Fruit fly (Drosophila melanogaster) whole organism, prepupa: ENCODE data around the gene CG46309.
A peak's percentile ranks its signal among the peaks of the same experiment; 100 is the strongest.

Source experiments
- Blimp-1 ChIP-seq: fragments of 200-800 bp; sonication (Bioruptor generic); optimal IDR thresholded peaks from 3 replicates; lab custom pipeline; 2017; ENCODE audit warnings: missing biosample characterization, missing genetic modification characterization, mild to moderate bottlenecking, moderate library complexity, missing genetic modification reagents
- CG10631 ChIP-seq: fragments of 200-800 bp; sonication (Bioruptor generic); optimal IDR thresholded peaks from 2 replicates; lab custom pipeline; 2016; ENCODE audit warnings: missing biosample characterization, missing genetic modification characterization
- CG11294 ChIP-seq: fragments of 200-800 bp; sonication (Bioruptor generic); IDR thresholded peaks from 2 replicates; pipeline ENCODE4 v1.3.6; 2022; ENCODE audit warnings: missing biosample characterization, missing genetic modification characterization
- CG11762 ChIP-seq: fragments of 200-800 bp; sonication (Bioruptor generic); optimal IDR thresholded peaks from 3 replicates; lab custom pipeline; 2016; ENCODE audit warnings: missing biosample characterization, missing genetic modification characterization; ENCODE audit not compliant: insufficient read depth
- CG11902 ChIP-seq: fragments of 200-800 bp; sonication (Bioruptor generic); optimal IDR thresholded peaks from 3 replicates; lab custom pipeline; 2016; ENCODE audit warnings: missing biosample characterization, missing genetic modification characterization
- CG15336 ChIP-seq: fragments of 200-800 bp; sonication (Bioruptor generic); IDR thresholded peaks from 2 replicates; pipeline ENCODE4 v1.3.6; 2022; ENCODE audit warnings: missing biosample characterization, missing genetic modification characterization
- CG3032 ChIP-seq: fragments of 200-800 bp; optimal IDR thresholded peaks from 2 replicates; lab custom pipeline; 2019; ENCODE audit warnings: missing biosample characterization, mild to moderate bottlenecking, missing genetic modification characterization, moderate library complexity
- CG34406 ChIP-seq: fragments of 200-800 bp; sonication (Bioruptor generic); optimal IDR thresholded peaks from 3 replicates; lab custom pipeline; 2016; ENCODE audit warnings: missing biosample characterization, missing genetic modification characterization
- CG3919 ChIP-seq: fragments of 200-800 bp; sonication (Bioruptor generic); optimal IDR thresholded peaks from 3 replicates; lab custom pipeline; 2016; ENCODE audit warnings: missing biosample characterization, missing genetic modification characterization
- CG4318 ChIP-seq: fragments of 200-800 bp; sonication (Bioruptor generic); optimal IDR thresholded peaks from 3 replicates; lab custom pipeline; 2017; ENCODE audit warnings: missing biosample characterization, mild to moderate bottlenecking, missing genetic modification characterization
- CG6276 ChIP-seq: fragments of 200-800 bp; sonication (Bioruptor generic); optimal IDR thresholded peaks from 2 replicates; lab custom pipeline; 2017; ENCODE audit warnings: missing biosample characterization, mild to moderate bottlenecking, missing genetic modification characterization
- CG6808 ChIP-seq: fragments of 200-800 bp; sonication (Bioruptor generic); optimal IDR thresholded peaks from 3 replicates; lab custom pipeline; 2017; ENCODE audit warnings: missing biosample characterization, missing genetic modification characterization, mild to moderate bottlenecking, moderate library complexity, missing genetic modification reagents
- CG6854 ChIP-seq: fragments of 200-800 bp; sonication (Bioruptor generic); optimal IDR thresholded peaks from 2 replicates; lab custom pipeline; 2017; ENCODE audit warnings: missing biosample characterization, mild to moderate bottlenecking, missing genetic modification characterization
- CG7368 ChIP-seq: fragments of 200-800 bp; sonication (Bioruptor generic); optimal IDR thresholded peaks from 3 replicates; lab custom pipeline; 2016; ENCODE audit warnings: missing biosample characterization, missing genetic modification characterization
- CG8119 ChIP-seq: fragments of 200-800 bp; sonication (Bioruptor generic); IDR thresholded peaks from 3 replicates; pipeline ENCODE4 v1.3.6; 2022; ENCODE audit warnings: missing biosample characterization, missing genetic modification characterization
- CG8319 ChIP-seq: fragments of 200-800 bp; sonication (Bioruptor generic); optimal IDR thresholded peaks from 3 replicates; lab custom pipeline; 2016; ENCODE audit warnings: missing biosample characterization, missing genetic modification characterization
- CG8632 ChIP-seq: fragments of 200-800 bp; sonication (Bioruptor generic); optimal IDR thresholded peaks from 3 replicates; lab custom pipeline; 2016; ENCODE audit warnings: missing biosample characterization, missing genetic modification characterization
- CG9139 ChIP-seq: fragments of 200-800 bp; sonication (Bioruptor generic); optimal IDR thresholded peaks from 3 replicates; lab custom pipeline; 2017; ENCODE audit warnings: missing biosample characterization, mild to moderate bottlenecking, missing genetic modification characterization
- Eip75B ChIP-seq: fragments of 200-800 bp; sonication (Bioruptor generic); optimal IDR thresholded peaks from 3 replicates; lab custom pipeline; 2016; ENCODE audit warnings: missing biosample characterization, missing genetic modification characterization
- Eip78C ChIP-seq: fragments of 200-800 bp; sonication (Bioruptor generic); peaks from one replicate; lab custom pipeline; 2016; ENCODE audit warnings: missing biosample characterization, missing genetic modification characterization
- Ets21C ChIP-seq: fragments of 200-800 bp; sonication (Bioruptor generic); optimal IDR thresholded peaks from 3 replicates; lab custom pipeline; 2016; ENCODE audit warnings: missing biosample characterization, missing genetic modification characterization
- Ets96B ChIP-seq: fragments of 200-800 bp; optimal IDR thresholded peaks from 2 replicates; lab custom pipeline; 2019; ENCODE audit warnings: missing biosample characterization, mild to moderate bottlenecking, missing genetic modification characterization, moderate library complexity
- Gug ChIP-seq: fragments of 200-800 bp; sonication (Bioruptor generic); IDR thresholded peaks from 2 replicates; pipeline ENCODE4 v1.3.6; 2022; ENCODE audit warnings: missing biosample characterization, missing genetic modification characterization
- Hr38 ChIP-seq: sonication (Bioruptor generic); optimal IDR thresholded peaks from 2 replicates; lab custom pipeline; 2016; ENCODE audit warnings: missing biosample characterization, missing genetic modification characterization
- Hr4 ChIP-seq: fragments of 200-800 bp; sonication (Bioruptor generic); optimal IDR thresholded peaks from 3 replicates; lab custom pipeline; 2016; ENCODE audit warnings: missing biosample characterization, missing genetic modification characterization
- Lpt ChIP-seq: fragments of 200-800 bp; sonication (Bioruptor generic); optimal IDR thresholded peaks from 3 replicates; lab custom pipeline; 2016; ENCODE audit warnings: missing biosample characterization, missing genetic modification characterization
- Sox14 ChIP-seq: fragments of 200-800 bp; sonication (Bioruptor generic); optimal IDR thresholded peaks from 3 replicates; lab custom pipeline; 2016; ENCODE audit warnings: missing biosample characterization, missing genetic modification characterization
- Sox15 ChIP-seq: fragments of 200-800 bp; sonication (Bioruptor generic); optimal IDR thresholded peaks from 3 replicates; lab custom pipeline; 2016; ENCODE audit warnings: missing biosample characterization, missing genetic modification characterization
- achi ChIP-seq: fragments of 200-800 bp; sonication (Bioruptor generic); optimal IDR thresholded peaks from 3 replicates; lab custom pipeline; 2016; ENCODE audit warnings: missing biosample characterization, missing genetic modification characterization
- cyc ChIP-seq: fragments of 200-800 bp; sonication (Bioruptor generic); optimal IDR thresholded peaks from 3 replicates; lab custom pipeline; 2016; ENCODE audit warnings: missing biosample characterization, missing genetic modification characterization
- dac ChIP-seq: fragments of 200-800 bp; sonication (Bioruptor generic); optimal IDR thresholded peaks from 2 replicates; lab custom pipeline; 2017; ENCODE audit warnings: missing biosample characterization, mild to moderate bottlenecking, missing genetic modification characterization
- dsx ChIP-seq: fragments of 200-800 bp; optimal IDR thresholded peaks from 3 replicates; lab custom pipeline; 2019; ENCODE audit warnings: missing biosample characterization, mild to moderate bottlenecking, missing genetic modification characterization, moderate library complexity; ENCODE audit not compliant: poor library complexity, severe bottlenecking
- esn ChIP-seq: fragments of 200-800 bp; sonication (Bioruptor generic); optimal IDR thresholded peaks from 2 replicates; lab custom pipeline; 2016; ENCODE audit warnings: missing biosample characterization, mild to moderate bottlenecking, missing genetic modification characterization, moderate library complexity
- fd59A ChIP-seq: fragments of 200-800 bp; sonication (Bioruptor generic); optimal IDR thresholded peaks from 2 replicates; lab custom pipeline; 2017; ENCODE audit warnings: missing biosample characterization, mild to moderate bottlenecking, missing genetic modification characterization, missing genetic modification reagents
- fkh ChIP-seq: fragments of 200-800 bp; sonication (Bioruptor generic); optimal IDR thresholded peaks from 3 replicates; lab custom pipeline; 2017; ENCODE audit warnings: missing biosample characterization, mild to moderate bottlenecking, missing genetic modification characterization, moderate library complexity
- net ChIP-seq: fragments of 200-800 bp; sonication (Bioruptor generic); optimal IDR thresholded peaks from 3 replicates; lab custom pipeline; 2016; ENCODE audit warnings: missing biosample characterization, missing genetic modification characterization
- salr ChIP-seq, 2 experiments: fragments of 200-800 bp; sonication (Bioruptor generic); optimal IDR thresholded peaks; 3 replicates each; lab custom pipeline; 2016 to 2018; ENCODE audit warnings: missing biosample characterization in 2 of 2, missing genetic modification characterization in 2 of 2, mild to moderate bottlenecking in 1 of 2
- spab ChIP-seq: fragments of 200-800 bp; sonication (Bioruptor generic); optimal IDR thresholded peaks from 2 replicates; lab custom pipeline; 2017; ENCODE audit warnings: missing biosample characterization, mild to moderate bottlenecking, missing genetic modification characterization, missing genetic modification reagents
- ss ChIP-seq, 2 experiments: fragments of 200-800 bp; sonication (Bioruptor generic); optimal IDR thresholded peaks; 2 replicates in 1 of 2; 3 replicates in 1 of 2; lab custom pipeline; 2017 to 2018; ENCODE audit warnings: mild to moderate bottlenecking in 2 of 2, missing biosample characterization in 2 of 2, missing genetic modification characterization in 2 of 2, moderate library complexity in 1 of 2
- svp ChIP-seq: fragments of 200-800 bp; sonication (Bioruptor generic); peaks from one replicate; lab custom pipeline; 2016; ENCODE audit warnings: missing biosample characterization, missing genetic modification characterization
- topi ChIP-seq: fragments of 200-800 bp; sonication (Bioruptor generic); optimal IDR thresholded peaks from 3 replicates; lab custom pipeline; 2016; ENCODE audit warnings: missing biosample characterization, missing genetic modification characterization
- vri ChIP-seq: fragments of 200-800 bp; sonication (Bioruptor generic); optimal IDR thresholded peaks from 3 replicates; lab custom pipeline; 2016; ENCODE audit warnings: missing biosample characterization, mild to moderate bottlenecking, missing genetic modification characterization

Gene CG46309

DNA sequence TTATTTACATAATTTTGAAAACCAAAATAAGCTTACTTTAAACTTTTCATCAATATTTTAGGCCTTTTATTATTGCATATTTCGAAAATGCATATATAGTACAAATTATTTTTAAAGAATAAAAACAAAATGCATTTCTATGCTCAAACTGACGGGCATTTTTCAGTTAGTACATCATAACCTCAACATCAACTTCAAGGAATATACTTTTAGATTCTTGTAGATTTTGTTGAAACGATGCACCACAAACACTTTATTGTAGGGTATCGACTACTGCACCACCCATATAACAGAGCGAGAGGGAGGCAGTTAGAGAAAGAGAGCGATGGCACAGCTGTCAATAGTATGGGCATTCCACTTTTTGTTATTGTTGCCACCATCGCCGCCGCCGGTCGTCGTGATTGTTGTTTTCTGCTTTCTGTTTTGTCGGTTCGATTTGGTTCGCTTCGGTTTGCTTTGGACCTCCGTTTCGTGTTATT, 28.2 kb upstream of the CG46309 start (continued):
- TF ChIP-seq CG8119 (GFP tag; lab: Robert Waterston, UW) (peak; percentile 94), Hr38 (GFP tag; lab: Kevin White, UChicago) (peak; percentile 35), Sox15 (peak; percentile 59), svp (GFP tag; lab: Kevin White, UChicago) (peak; percentile 79), topi (GFP tag; lab: Kevin White, UChicago) (peak; percentile 73), cyc (GFP tag; lab: Kevin White, UChicago) (peak; percentile 52), Hr4 (peak; percentile 98), net (peak; percentile 95), CG34406 (peak; percentile 78), vri (GFP tag; lab: Kevin White, UChicago) (peak; percentile 40), CG7368 (GFP tag; lab: Kevin White, UChicago) (peak; percentile 70), Ets21C (GFP tag; lab: Kevin White, UChicago) (peak; percentile 42), CG8632 (peak; percentile 79)

DNA sequence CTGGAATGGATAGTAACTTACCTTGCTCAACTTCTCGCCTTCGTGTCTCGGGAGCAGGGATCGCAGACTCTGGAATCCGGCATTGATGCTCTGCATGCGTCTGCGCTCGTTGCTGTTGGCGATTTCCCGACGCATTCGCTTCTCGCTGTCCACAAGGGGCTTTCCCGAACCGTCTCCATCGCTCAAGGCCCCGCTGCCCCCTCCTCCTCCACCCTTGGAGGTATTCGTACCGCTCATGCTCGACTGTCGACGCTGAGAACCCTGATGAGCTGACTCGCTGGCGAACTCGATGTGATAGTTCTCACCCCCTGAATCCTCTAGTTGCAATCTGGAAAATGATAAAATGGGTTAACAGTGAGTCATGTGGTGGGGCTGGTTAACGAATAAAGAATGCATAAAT, 27.3 kb upstream of the CG46309 start:
- TF ChIP-seq CG8632 (no peak), Eip78C (GFP tag; lab: Kevin White, UChicago) (peak; percentile 45)

DNA sequence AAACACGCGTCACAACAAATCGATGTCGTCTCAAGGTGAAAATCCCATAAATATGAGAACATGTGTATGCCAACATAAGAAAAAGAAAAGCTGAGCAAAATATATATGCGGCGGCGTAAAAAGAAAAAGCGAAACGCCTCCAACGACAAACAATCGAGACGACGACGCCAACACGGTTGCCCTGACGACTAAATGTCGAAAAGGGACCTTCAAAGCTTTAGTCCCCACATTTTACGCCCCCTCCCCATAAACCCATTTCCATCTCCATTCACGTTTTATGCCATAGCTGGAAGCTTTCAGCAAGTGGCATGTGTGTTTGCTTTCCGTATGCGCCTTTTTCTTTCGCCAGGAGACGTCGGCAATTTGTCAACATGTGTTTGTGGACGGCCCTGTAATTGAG, 26.3 kb upstream of the CG46309 start:
- TF ChIP-seq CG6854 (GFP tag; lab: Kevin White, UChicago) (no peak), cyc (GFP tag; lab: Kevin White, UChicago) (no peak), achi (GFP tag; lab: Kevin White, UChicago) (no peak), CG11294 (GFP tag; lab: Robert Waterston, UW) (no peak), Eip75B (GFP tag; lab: Kevin White, UChicago) (no peak), CG8119 (GFP tag; lab: Robert Waterston, UW) (no peak), fd59A (GFP tag; lab: Kevin White, UChicago) (no peak), dac (GFP tag; lab: Kevin White, UChicago) (no peak), svp (GFP tag; lab: Kevin White, UChicago) (no peak), CG9139 (GFP tag; lab: Kevin White, UChicago) (no peak), CG11762 (GFP tag; lab: Kevin White, UChicago) (no peak), Gug (GFP tag; lab: Robert Waterston, UW) (no peak), CG11902 (GFP tag; lab: Kevin White, UChicago) (no peak), topi (GFP tag; lab: Kevin White, UChicago) (no peak)
- TF ChIP-seq, all 60 proteins: peak for 0

DNA sequence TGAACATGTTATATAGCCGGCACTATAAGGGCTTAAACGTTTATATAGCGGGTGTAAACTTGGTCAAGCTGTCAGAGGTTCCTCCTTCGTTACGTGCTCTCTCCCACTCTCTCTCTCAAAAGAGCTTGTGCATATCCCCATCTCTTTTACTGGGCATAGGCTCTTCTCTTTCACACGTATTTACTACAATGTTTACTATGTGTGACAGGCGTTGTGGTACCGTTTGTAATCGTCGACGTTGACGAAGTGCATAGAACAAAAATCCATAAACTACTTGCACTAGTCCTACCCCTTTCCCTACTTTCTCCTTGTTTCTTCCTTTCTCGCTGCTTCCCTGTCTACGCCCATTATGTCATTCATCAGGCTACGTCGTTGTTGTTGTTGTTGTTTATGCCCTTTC, 25.2 kb upstream of the CG46309 start:
- TF ChIP-seq dsx (peak; percentile 70), fkh (peak; percentile 38), Blimp-1 (GFP tag; lab: Kevin White, UChicago) (no peak)

DNA sequence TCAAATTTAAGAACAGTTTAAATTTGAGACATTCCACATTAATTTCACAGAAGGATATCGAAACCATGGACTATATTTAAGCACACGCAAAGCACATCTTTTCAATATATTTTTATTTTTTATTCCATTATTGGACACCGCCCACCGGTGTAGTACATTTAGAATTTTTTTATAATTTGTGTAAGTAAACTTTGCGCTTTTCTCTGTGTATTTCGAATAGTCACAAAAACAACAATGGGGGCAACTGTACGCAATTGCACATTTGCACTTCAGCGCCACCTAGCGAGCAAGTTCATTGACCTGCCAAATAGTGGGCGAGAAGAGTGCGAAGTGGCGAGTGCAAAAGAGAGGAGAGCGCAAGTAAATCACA, 24.2 kb upstream of the CG46309 start:
- no peak for TF ChIP-seq CG7368 (GFP tag; lab: Kevin White, UChicago)
- peak; percentile 14 for TF ChIP-seq CG11762 (GFP tag; lab: Kevin White, UChicago)
- no peak for TF ChIP-seq ss (GFP tag; optimal IDR thresholded peaks at IDR 0.05; lab: Kevin White, UChicago)
- peak; percentile 31 for TF ChIP-seq dsx
- TF ChIP-seq CG10631 (GFP tag; lab: Kevin White, UChicago) = peak; percentile 50
- peak; percentile 18 for TF ChIP-seq CG6808 (GFP tag; lab: Kevin White, UChicago)
- peak; percentile 27 for TF ChIP-seq CG3919 (GFP tag; lab: Kevin White, UChicago)
- TF ChIP-seq CG4318 (GFP tag; lab: Kevin White, UChicago) = peak; percentile 85
- TF ChIP-seq CG6854 (GFP tag; lab: Kevin White, UChicago) = no peak
- TF ChIP-seq CG34406 = peak; percentile 39
- TF ChIP-seq dac (GFP tag; lab: Kevin White, UChicago) = peak; percentile 72
- peak; percentile 15 for TF ChIP-seq CG3032 (tag; lab: Kevin White, UChicago)
- TF ChIP-seq CG15336 (GFP tag; lab: Robert Waterston, UW) = peak; percentile 79
- TF ChIP-seq Ets96B (tag; lab: Kevin White, UChicago) = peak; percentile 62
- TF ChIP-seq esn (GFP tag; lab: Kevin White, UChicago) = peak; percentile 53
- peak; percentile 51; the same call in 1 of the 2 replicates for TF ChIP-seq Gug (GFP tag; lab: Robert Waterston, UW)
- peak; percentile 80 for TF ChIP-seq svp (GFP tag; lab: Kevin White, UChicago)
- TF ChIP-seq topi (GFP tag; lab: Kevin White, UChicago) = peak; percentile 52
- peak; percentile 23 for TF ChIP-seq spab (GFP tag; lab: Kevin White, UChicago)
- TF ChIP-seq Ets21C (GFP tag; lab: Kevin White, UChicago) = no peak
- TF ChIP-seq Sox14 = peak; percentile 23
- TF ChIP-seq salr (GFP tag; optimal IDR thresholded peaks at IDR 0.05; lab: Kevin White, UChicago) = peak in 1 of 2 experiments; percentile 2
- peak; percentile 81; the same call in 2 of the 3 replicates for TF ChIP-seq CG8119 (GFP tag; lab: Robert Waterston, UW)
- no peak for TF ChIP-seq CG11902 (GFP tag; lab: Kevin White, UChicago)
- TF ChIP-seq CG6276 (GFP tag; lab: Kevin White, UChicago) = peak; percentile 77
- TF ChIP-seq CG8319 (GFP tag; lab: Kevin White, UChicago) = no peak
- TF ChIP-seq Lpt = peak; percentile 39
